Worm (Caenorhabditis elegans): ENCODE data around the gene cox-6A.

Gene cox-6A

DNA sequence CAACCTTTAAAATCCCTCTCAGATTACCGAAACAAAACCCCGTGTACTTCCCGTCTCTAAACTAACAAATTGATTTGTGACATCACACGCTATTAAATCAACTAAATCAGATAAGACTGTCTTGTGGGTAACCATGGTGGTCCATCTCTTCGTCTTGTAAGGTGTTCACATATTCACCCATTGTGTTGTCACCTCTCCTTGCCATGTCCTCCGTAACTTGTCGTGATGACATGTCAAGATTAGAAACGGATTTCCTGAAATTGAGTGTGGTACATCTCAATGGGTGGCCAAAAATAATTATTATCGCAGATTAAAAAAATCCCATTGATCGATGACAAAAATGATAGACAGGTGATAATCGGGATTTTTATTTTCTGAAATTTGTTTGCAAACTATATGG, 42.9 kb downstream of the cox-6A start:
- TF ChIP-seq unc-30 (tag; optimal IDR thresholded peaks at IDR 0.05) = no peak
- no peak for TF ChIP-seq isw-1 (GFP tag; IDR thresholded peaks at IDR 0.05)
- no peak for TF ChIP-seq egl-27 (tag; optimal IDR thresholded peaks at IDR 0.05)
- no peak for TF ChIP-seq grh-1 (GFP tag; IDR thresholded peaks at IDR 0.05)
- TF ChIP-seq pax-3 (tag; optimal IDR thresholded peaks at IDR 0.05) = no peak

DNA sequence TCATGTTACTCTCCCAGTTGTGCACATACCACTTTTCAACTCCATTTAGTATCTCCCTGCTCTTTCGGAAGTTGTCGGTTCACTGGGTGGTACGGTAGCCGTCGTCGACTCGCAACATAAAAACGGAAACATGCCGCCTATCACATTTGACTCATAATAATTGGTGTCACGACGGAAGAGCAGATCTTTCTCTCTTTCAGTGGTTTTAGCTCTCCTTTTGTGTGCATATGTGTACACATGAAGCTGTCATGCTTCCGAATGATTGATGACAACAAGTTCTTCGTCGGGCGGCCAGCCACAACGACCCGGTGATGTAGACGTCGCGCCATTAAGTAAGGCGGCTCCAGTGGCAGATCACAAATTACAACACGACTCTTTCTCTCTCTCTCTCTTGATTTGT, 44.2 kb downstream of the cox-6A start:
- TF ChIP-seq tbx-2 (tag; optimal IDR thresholded peaks at IDR 0.05) (peak; percentile 92), C34B4.2 (tag; optimal IDR thresholded peaks at IDR 0.05) (no peak), nhr-12 (tag; optimal IDR thresholded peaks at IDR 0.05) (no peak), lsy-2 (tag; optimal IDR thresholded peaks at IDR 0.05) (no peak)

DNA sequence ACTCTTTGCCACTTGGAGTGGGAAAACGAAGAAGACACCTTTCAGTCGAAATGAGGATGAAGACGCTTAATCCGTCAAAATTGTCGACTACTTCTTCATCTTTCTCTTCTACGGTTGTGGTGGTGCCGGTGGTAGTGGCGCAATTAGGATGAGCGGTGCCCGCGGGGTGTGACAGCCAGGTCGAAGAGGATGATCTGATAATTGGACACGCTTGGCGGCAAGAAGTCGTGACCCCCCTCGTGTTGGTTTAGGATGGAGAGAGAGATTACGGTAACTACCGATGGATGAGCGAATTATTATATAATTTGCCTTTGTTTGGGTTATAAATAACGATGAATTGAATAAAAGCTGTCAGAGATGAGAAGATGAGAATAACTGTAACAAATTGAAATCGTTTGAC, 45.5 kb downstream of the cox-6A start:
- TF ChIP-seq tbx-2 (tag; optimal IDR thresholded peaks at IDR 0.05) (peak; percentile 39), ets-5 (GFP tag; IDR thresholded peaks at IDR 0.05) (0 out of 2 replicates have a peak, but pooled peaks have one; percentile 28), nhr-19 (GFP tag; conservative IDR thresholded peaks at IDR 0.05) (no peak), nhr-85 (tag) (peak; percentile 75)

DNA sequence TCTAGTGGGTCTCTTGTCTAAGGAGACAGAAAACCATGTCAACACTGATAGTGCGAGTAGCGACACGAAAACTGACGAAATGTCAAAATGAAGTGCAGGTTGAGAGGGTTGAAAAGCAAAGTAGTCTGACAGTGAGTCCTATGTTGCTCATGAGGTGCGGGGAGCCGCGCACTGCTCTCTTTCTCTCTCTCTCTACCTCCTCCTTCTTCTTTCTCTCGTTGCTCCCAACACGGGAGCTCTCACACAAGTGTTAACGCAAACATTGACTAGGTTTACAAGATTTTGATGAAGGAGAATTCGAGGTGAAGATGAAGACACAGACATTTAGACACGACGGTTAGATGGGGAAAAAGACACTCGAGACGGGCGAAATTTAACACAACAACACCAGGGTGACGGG, 47.7 kb downstream of the cox-6A start:
- peak in 1 of 2 experiments; percentile 23 for TF ChIP-seq lsy-2 (tag; optimal IDR thresholded peaks at IDR 0.05)
- TF ChIP-seq lin-14 (GFP tag; optimal IDR thresholded peaks at IDR 0.05) = peak; percentile 26
- TF ChIP-seq ceh-82 (tag; optimal IDR thresholded peaks at IDR 0.05) = peak in 1 of 3 experiments; percentile 28
- TF ChIP-seq nhr-12 (tag; optimal IDR thresholded peaks at IDR 0.05) = no peak
- peak; percentile 17 for TF ChIP-seq nhr-71 (tag; optimal IDR thresholded peaks at IDR 0.05)
- no peak for TF ChIP-seq rnt-1 (tag; optimal IDR thresholded peaks at IDR 0.05)
- peak; percentile 100 for TF ChIP-seq tbx-2 (tag; optimal IDR thresholded peaks at IDR 0.05)
- TF ChIP-seq pqm-1 (tag; optimal IDR thresholded peaks at IDR 0.05) = no peak
- peak; percentile 64 for TF ChIP-seq nhr-77 (tag; optimal IDR thresholded peaks at IDR 0.05)

DNA sequence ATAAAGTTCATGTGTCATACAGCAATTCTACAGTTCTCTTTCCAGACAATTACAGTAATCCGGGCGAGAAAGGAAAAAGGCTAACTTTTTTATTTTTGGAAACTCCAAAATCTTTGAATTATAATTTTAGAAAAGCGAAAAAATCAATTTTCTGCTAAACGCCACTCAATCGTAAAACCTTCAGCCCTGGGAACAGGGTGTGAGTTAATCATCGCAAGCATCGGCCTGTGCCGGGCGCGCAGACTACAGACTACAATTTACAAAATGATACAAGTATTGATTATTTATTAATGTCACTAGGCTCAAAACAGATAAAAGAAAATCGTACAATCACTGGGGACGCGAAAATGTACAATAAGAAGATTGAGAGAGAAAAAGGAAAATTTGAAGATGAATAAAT, 49.1 kb downstream of the cox-6A start:
- TF ChIP-seq skn-1 (tag; optimal IDR thresholded peaks at IDR 0.05) (no peak), efl-1 (optimal IDR thresholded peaks at IDR 0.05) (no peak), efl-1 (GFP tag; optimal IDR thresholded peaks at IDR 0.05 in 1 of 2) (no peak), irx-1 (tag; optimal IDR thresholded peaks at IDR 0.05) (no peak), unc-62 (GFP tag; optimal IDR thresholded peaks at IDR 0.05) (no peak), nhr-90 (tag; optimal IDR thresholded peaks at IDR 0.05; ENCODE audit: poor library complexity) (no peak)

All from whole organism, L1 larva.